Fruit fly (Drosophila melanogaster) whole organism, embryonic: ENCODE measurements around the gene Vlet.
A peak's percentile ranks its signal among the peaks of the same experiment; 100 is the strongest.

Experiments
- C15 ChIP-seq: fragments of 200-800 bp; sonication (Bioruptor generic); IDR thresholded peaks from 3 replicates; pipeline ENCODE4 v1.3.6; 2022; ENCODE audit warnings: missing biosample characterization, missing genetic modification characterization
- CG15514 ChIP-seq: fragments of 200-800 bp; sonication (Bioruptor generic); optimal IDR thresholded peaks from 3 replicates; lab custom pipeline; 2017; ENCODE audit warnings: missing biosample characterization, missing genetic modification characterization, mild to moderate bottlenecking, moderate library complexity, missing genetic modification reagents
- CG2129 ChIP-seq: fragments of 200-800 bp; sonication (Bioruptor generic); IDR thresholded peaks from 2 replicates; pipeline ENCODE4 v1.3.6; 2022; ENCODE audit warnings: missing biosample characterization, missing genetic modification characterization; ENCODE audit not compliant: partially characterized antibody
- CG31365 ChIP-seq: fragments of 200-800 bp; sonication (Bioruptor generic); optimal IDR thresholded peaks from 2 replicates; lab custom pipeline; 2018; ENCODE audit warnings: missing biosample characterization, mild to moderate bottlenecking, missing genetic modification characterization
- CG6765 ChIP-seq: fragments of 200-800 bp; sonication (Bioruptor generic); optimal IDR thresholded peaks from 3 replicates; lab custom pipeline; 2017; ENCODE audit warnings: missing biosample characterization, mild to moderate bottlenecking, missing genetic modification characterization
- CG7271 ChIP-seq: fragments of 200-800 bp; sonication (Bioruptor generic); optimal IDR thresholded peaks from 2 replicates; lab custom pipeline; 2018; ENCODE audit warnings: missing biosample characterization, mild to moderate bottlenecking, missing genetic modification characterization, moderate library complexity
- CG7556 ChIP-seq: fragments of 200-800 bp; sonication (Bioruptor generic); optimal IDR thresholded peaks from 2 replicates; lab custom pipeline; 2017; ENCODE audit warnings: missing biosample characterization, mild to moderate bottlenecking, missing genetic modification characterization
- CG7745 ChIP-seq: fragments of 200-800 bp; sonication (Bioruptor generic); optimal IDR thresholded peaks from 2 replicates; lab custom pipeline; 2018; ENCODE audit warnings: missing biosample characterization, mild to moderate bottlenecking, missing genetic modification characterization, moderate library complexity
- CG7987 ChIP-seq: fragments of 200-800 bp; sonication (Bioruptor generic); optimal IDR thresholded peaks from 2 replicates; lab custom pipeline; 2018; ENCODE audit warnings: missing biosample characterization, mild to moderate bottlenecking, missing genetic modification characterization, moderate library complexity
- CG8478 ChIP-seq: fragments of >200 bp; optimal IDR thresholded peaks from 2 replicates; lab custom pipeline; 2018
- CG9609 ChIP-seq: fragments of 200-800 bp; sonication (Bioruptor generic); optimal IDR thresholded peaks from 3 replicates; lab custom pipeline; 2016; ENCODE audit warnings: missing biosample characterization, missing genetic modification characterization
- CG9876 ChIP-seq: fragments of 200-800 bp; sonication (Bioruptor generic); optimal IDR thresholded peaks from 2 replicates; lab custom pipeline; 2016; ENCODE audit warnings: missing biosample characterization, missing genetic modification characterization
- Deaf1 ChIP-seq: fragments of 200-800 bp; optimal IDR thresholded peaks from 3 replicates; lab custom pipeline; 2019; ENCODE audit warnings: missing biosample characterization, mild to moderate bottlenecking, missing genetic modification characterization, moderate library complexity
- Dip2 ChIP-seq: fragments of 200-800 bp; sonication (Bioruptor generic); IDR thresholded peaks from 2 replicates; pipeline ENCODE4 v1.3.6; 2022; ENCODE audit warnings: missing biosample characterization, missing genetic modification characterization
- Doc2 ChIP-seq: fragments of 200-800 bp; sonication (Bioruptor generic); IDR thresholded peaks from 2 replicates; pipeline ENCODE4 v1.3.6; 2022; ENCODE audit warnings: missing biosample characterization, missing genetic modification characterization
- Doc3 ChIP-seq: fragments of 200-800 bp; sonication (Bioruptor generic); IDR thresholded peaks from 3 replicates; pipeline ENCODE4 v1.3.6; 2022; ENCODE audit warnings: missing biosample characterization, missing genetic modification characterization; ENCODE audit not compliant: partially characterized antibody
- E2f2 ChIP-seq: fragments of 200-800 bp; sonication (Bioruptor generic); IDR thresholded peaks from 2 replicates; pipeline ENCODE4 v1.3.6; 2022; ENCODE audit warnings: missing biosample characterization, missing genetic modification characterization
- Gug ChIP-seq: fragments of 200-800 bp; sonication (Bioruptor generic); IDR thresholded peaks from 4 replicates; pipeline ENCODE4 v1.3.6; 2022; ENCODE audit warnings: missing biosample characterization, missing genetic modification characterization
- HLH3B ChIP-seq: fragments of 200-800 bp; sonication (Bioruptor generic); IDR thresholded peaks from 2 replicates; pipeline ENCODE4 v1.3.6; 2022; ENCODE audit warnings: missing biosample characterization, missing genetic modification characterization
- Hmr ChIP-seq: fragments of 200-800 bp; sonication (Bioruptor generic); optimal IDR thresholded peaks from 3 replicates; lab custom pipeline; 2017; ENCODE audit warnings: mild to moderate bottlenecking, missing biosample characterization, missing genetic modification reagents, missing genetic modification characterization
- Hr3 ChIP-seq: fragments of 200-800 bp; sonication (Bioruptor generic); optimal IDR thresholded peaks from 3 replicates; lab custom pipeline; 2016; ENCODE audit warnings: missing biosample characterization, missing genetic modification characterization
- MESR4 ChIP-seq: fragments of 200-800 bp; sonication (Bioruptor generic); optimal IDR thresholded peaks from 2 replicates; lab custom pipeline; 2018; ENCODE audit warnings: missing biosample characterization, mild to moderate bottlenecking, missing genetic modification characterization, moderate library complexity
- Mrtf ChIP-seq: fragments of 200-800 bp; sonication (Bioruptor generic); IDR thresholded peaks from 3 replicates; pipeline ENCODE4 v1.3.6; 2022; ENCODE audit warnings: missing biosample characterization, missing genetic modification characterization
- Nf-YC ChIP-seq: fragments of 200-800 bp; optimal IDR thresholded peaks from 3 replicates; lab custom pipeline; 2019; ENCODE audit warnings: missing biosample characterization, mild to moderate bottlenecking, missing genetic modification characterization, moderate library complexity
- Oli ChIP-seq: fragments of 200-800 bp; sonication (Bioruptor generic); optimal IDR thresholded peaks from 2 replicates; lab custom pipeline; 2018; ENCODE audit warnings: missing biosample characterization, mild to moderate bottlenecking, missing genetic modification characterization, moderate library complexity
- Optix ChIP-seq: fragments of 200-800 bp; sonication (Bioruptor generic); IDR thresholded peaks from 3 replicates; pipeline ENCODE4 v1.3.6; 2022; ENCODE audit warnings: missing biosample characterization, missing genetic modification characterization
- Xbp1 ChIP-seq: fragments of 200-800 bp; sonication (Bioruptor generic); optimal IDR thresholded peaks from 3 replicates; lab custom pipeline; 2016; ENCODE audit warnings: missing biosample characterization, mild to moderate bottlenecking, missing genetic modification characterization
- dan ChIP-seq: fragments of 200-800 bp; sonication (Bioruptor generic); IDR thresholded peaks from 2 replicates; pipeline ENCODE4 v1.3.6; 2022; ENCODE audit warnings: missing biosample characterization, missing genetic modification characterization
- dati ChIP-seq: fragments of 200-800 bp; sonication (Bioruptor generic); IDR thresholded peaks from 2 replicates; pipeline ENCODE4 v1.3.6; 2022; ENCODE audit warnings: missing biosample characterization, missing genetic modification characterization
- ems ChIP-seq: fragments of 200-800 bp; sonication (Bioruptor generic); optimal IDR thresholded peaks from 3 replicates; lab custom pipeline; 2016; ENCODE audit warnings: missing biosample characterization, missing genetic modification characterization
- exex ChIP-seq: fragments of 200-800 bp; sonication (Bioruptor generic); optimal IDR thresholded peaks from 4 replicates; lab custom pipeline; 2018; ENCODE audit warnings: missing biosample characterization, mild to moderate bottlenecking, missing genetic modification characterization, moderate library complexity
- fu2 ChIP-seq: fragments of 200-800 bp; sonication (Bioruptor generic); optimal IDR thresholded peaks from 2 replicates; lab custom pipeline; 2016; ENCODE audit warnings: missing biosample characterization, missing genetic modification characterization
- grau ChIP-seq: fragments of 200-800 bp; optimal IDR thresholded peaks from 3 replicates; lab custom pipeline; 2019; ENCODE audit warnings: missing biosample characterization, mild to moderate bottlenecking, missing genetic modification characterization, moderate library complexity
- gt ChIP-seq: fragments of 200-800 bp; sonication (Bioruptor generic); IDR thresholded peaks from 2 replicates; pipeline ENCODE4 v1.3.6; 2022; ENCODE audit warnings: missing biosample characterization, missing genetic modification characterization
- h ChIP-seq: fragments of >200 bp; optimal IDR thresholded peaks from 2 replicates; lab custom pipeline; 2017
- ham ChIP-seq: fragments of 200-800 bp; sonication (Bioruptor generic); IDR thresholded peaks from 2 replicates; pipeline ENCODE4 v1.3.6; 2022; ENCODE audit warnings: missing biosample characterization, missing genetic modification characterization
- hb ChIP-seq: fragments of 200-800 bp; sonication (Bioruptor generic); IDR thresholded peaks from 3 replicates; pipeline ENCODE4 v1.3.6; 2022; ENCODE audit warnings: missing biosample characterization, missing genetic modification characterization; ENCODE audit not compliant: partially characterized antibody
- hbn ChIP-seq: fragments of 200-800 bp; sonication (Bioruptor generic); IDR thresholded peaks from 2 replicates; pipeline ENCODE4 v1.3.6; 2022; ENCODE audit warnings: missing biosample characterization, missing genetic modification characterization; ENCODE audit not compliant: partially characterized antibody
- hkb ChIP-seq, 2 experiments: fragments of 200-800 bp in 1 of 2; fragments of >200 bp in 1 of 2; sonication (Bioruptor generic) in 1 of 2; IDR thresholded peaks in 1 of 2; optimal IDR thresholded peaks in 1 of 2; 2 replicates each; pipeline versions ENCODE4 v1.3.6 to Lab custom; 2017 to 2022; ENCODE audit warnings: missing biosample characterization in 1 of 2, missing genetic modification characterization in 1 of 2
- inv ChIP-seq: fragments of 200-800 bp; sonication (Bioruptor generic); IDR thresholded peaks from 2 replicates; pipeline ENCODE4 v1.3.6; 2022; ENCODE audit warnings: missing biosample characterization, missing genetic modification characterization; ENCODE audit not compliant: partially characterized antibody
- klu ChIP-seq: fragments of 200-800 bp; sonication (Bioruptor generic); IDR thresholded peaks from 2 replicates; pipeline ENCODE4 v1.3.6; 2022; ENCODE audit warnings: missing biosample characterization, missing genetic modification characterization
- lilli ChIP-seq: fragments of 200-800 bp; sonication (Bioruptor generic); optimal IDR thresholded peaks from 3 replicates; lab custom pipeline; 2016; ENCODE audit warnings: missing biosample characterization, missing genetic modification characterization
- oc ChIP-seq: fragments of 200-800 bp; sonication (Bioruptor generic); optimal IDR thresholded peaks from 2 replicates; lab custom pipeline; 2018; ENCODE audit warnings: missing biosample characterization, mild to moderate bottlenecking, missing genetic modification characterization, moderate library complexity
- odd ChIP-seq: fragments of 200-800 bp; sonication (Bioruptor generic); optimal IDR thresholded peaks from 2 replicates; lab custom pipeline; 2017; ENCODE audit warnings: missing biosample characterization, mild to moderate bottlenecking, missing genetic modification characterization
- org-1 ChIP-seq: fragments of 200-800 bp; sonication (Bioruptor generic); optimal IDR thresholded peaks from 2 replicates; lab custom pipeline; 2017; ENCODE audit warnings: missing biosample characterization, missing genetic modification characterization
- scrt ChIP-seq: fragments of 200-800 bp; sonication (Bioruptor generic); optimal IDR thresholded peaks from 2 replicates; lab custom pipeline; 2018; ENCODE audit warnings: missing biosample characterization, mild to moderate bottlenecking, missing genetic modification characterization, moderate library complexity
- sd ChIP-seq: fragments of 200-800 bp; sonication (Bioruptor generic); optimal IDR thresholded peaks from 3 replicates; lab custom pipeline; 2018; ENCODE audit warnings: missing biosample characterization, mild to moderate bottlenecking, missing genetic modification characterization, moderate library complexity
- tap ChIP-seq: fragments of 200-800 bp; optimal IDR thresholded peaks from 3 replicates; lab custom pipeline; 2019; ENCODE audit warnings: missing biosample characterization, mild to moderate bottlenecking, missing genetic modification characterization, moderate library complexity
- tll ChIP-seq, 2 experiments: fragments of 200-800 bp in 1 of 2; fragments of >200 bp in 1 of 2; sonication (Bioruptor generic) in 1 of 2; optimal IDR thresholded peaks; 2 replicates each; lab custom pipeline; 2017 to 2019; ENCODE audit warnings: missing biosample characterization in 2 of 2, missing genetic modification characterization in 2 of 2, mild to moderate bottlenecking in 1 of 2, moderate library complexity in 1 of 2
- ttk ChIP-seq: fragments of 200-800 bp; sonication (Bioruptor generic); IDR thresholded peaks from 2 replicates; pipeline ENCODE4 v2.1.2; 2022; ENCODE audit warnings: missing biosample characterization, missing genetic modification characterization
- unpg ChIP-seq: fragments of 200-800 bp; sonication (Bioruptor generic); optimal IDR thresholded peaks from 3 replicates; lab custom pipeline; 2018; ENCODE audit warnings: missing biosample characterization, mild to moderate bottlenecking, missing genetic modification characterization, moderate library complexity

Gene Vlet

DNA sequence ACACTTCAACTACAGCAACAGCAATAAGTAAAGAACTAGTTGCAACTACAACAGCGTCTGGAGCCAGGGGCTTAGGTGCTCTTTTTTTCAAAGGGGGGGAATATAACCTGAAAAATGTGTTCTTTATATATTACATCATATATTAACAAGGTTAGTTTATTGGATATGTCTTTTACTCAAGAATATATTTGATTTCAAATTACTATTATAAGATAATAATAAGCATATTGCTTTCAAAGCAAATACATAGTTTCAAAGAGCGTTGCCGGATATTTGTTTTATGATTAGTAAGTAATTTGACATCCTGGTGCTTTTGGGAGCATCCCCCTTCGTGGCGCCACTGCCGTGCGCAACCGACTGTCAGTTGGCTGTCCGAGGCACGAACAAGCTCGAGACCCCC lies 19.3 kb downstream of the Vlet start (continued):
- TF ChIP-seq inv (GFP tag; lab: Robert Waterston, UW) (no peak), Optix (GFP tag; lab: Robert Waterston, UW) (no peak), Hr3 (GFP tag; lab: Kevin White, UChicago) (peak; percentile 44), org-1 (GFP tag; lab: Kevin White, UChicago) (no peak), CG7556 (GFP tag; lab: Kevin White, UChicago) (peak; percentile 54), Mrtf (GFP tag; lab: Robert Waterston, UW) (no peak), ttk (GFP tag; lab: Robert Waterston, UW) (peak; percentile 68), sd (no peak), unpg (GFP tag; lab: Kevin White, UChicago) (peak; percentile 59), dati (GFP tag; lab: Robert Waterston, UW) (no peak), Doc2 (GFP tag; lab: Robert Waterston, UW) (no peak), E2f2 (GFP tag; lab: Robert Waterston, UW) (peak; percentile 28; the same call in 1 of the 2 replicates), scrt (GFP tag; lab: Kevin White, UChicago) (no peak), CG15514 (GFP tag; lab: Kevin White, UChicago) (no peak), grau (peak; percentile 60), gt (GFP tag; lab: Robert Waterston, UW) (no peak), lilli (no peak), CG7271 (tag; lab: Kevin White, UChicago) (no peak), klu (no peak), h (lab: Kevin White, UChicago) (no peak), Deaf1 (tag; lab: Kevin White, UChicago) (peak; percentile 34), CG6765 (GFP tag; lab: Kevin White, UChicago) (no peak), fu2 (no peak), hbn (GFP tag; lab: Robert Waterston, UW) (no peak), hkb (optimal IDR thresholded peaks at IDR 0.05; lab: Kevin White, UChicago) (no peak), hkb (GFP tag; IDR thresholded peaks at IDR 0.05; lab: Robert Waterston, UW) (no peak), CG7745 (tag; lab: Kevin White, UChicago) (no peak), Doc3 (GFP tag; lab: Robert Waterston, UW) (no peak), CG9609 (GFP tag; lab: Kevin White, UChicago) (no peak), CG9876 (GFP tag; lab: Kevin White, UChicago) (no peak), Xbp1 (GFP tag; lab: Kevin White, UChicago) (peak; percentile 32), ham (GFP tag; lab: Robert Waterston, UW) (no peak), Nf-YC (tag; lab: Kevin White, UChicago) (peak; percentile 12), tll (GFP tag; optimal IDR thresholded peaks at IDR 0.05; lab: Kevin White, UChicago) (no peak), Dip2 (GFP tag; lab: Robert Waterston, UW) (no peak), Gug (GFP tag; lab: Robert Waterston, UW) (peak; percentile 30; the same call in 1 of the 4 replicates), MESR4 (no peak), CG31365 (no peak), CG2129 (GFP tag; lab: Robert Waterston, UW) (no peak), dan (no peak), HLH3B (GFP tag; lab: Robert Waterston, UW) (no peak), CG7987 (GFP tag; lab: Kevin White, UChicago) (no peak), CG8478 (lab: Kevin White, UChicago) (no peak), hb (GFP tag; lab: Robert Waterston, UW) (no peak), Oli (tag; lab: Kevin White, UChicago) (peak; percentile 77), Hmr (no peak), tap (tag; lab: Kevin White, UChicago) (peak; percentile 41), odd (GFP tag; lab: Kevin White, UChicago) (no peak), C15 (no peak), oc (tag; lab: Kevin White, UChicago) (peak; percentile 35), ems (GFP tag; lab: Kevin White, UChicago) (no peak), exex (tag; lab: Kevin White, UChicago) (no peak)
